Fruit fly (Drosophila melanogaster) S2 (cell line): ENCODE measurements around the gene ss.

Experiments
- CG8478 ChIP-seq: fragments of >200 bp; optimal IDR thresholded peaks from 2 replicates; lab custom pipeline; 2018
- CTCF ChIP-seq, 2 experiments: fragments of >200 bp; optimal IDR thresholded peaks; 2 replicates each; lab custom pipeline; 2018

The ss gene

DNA sequence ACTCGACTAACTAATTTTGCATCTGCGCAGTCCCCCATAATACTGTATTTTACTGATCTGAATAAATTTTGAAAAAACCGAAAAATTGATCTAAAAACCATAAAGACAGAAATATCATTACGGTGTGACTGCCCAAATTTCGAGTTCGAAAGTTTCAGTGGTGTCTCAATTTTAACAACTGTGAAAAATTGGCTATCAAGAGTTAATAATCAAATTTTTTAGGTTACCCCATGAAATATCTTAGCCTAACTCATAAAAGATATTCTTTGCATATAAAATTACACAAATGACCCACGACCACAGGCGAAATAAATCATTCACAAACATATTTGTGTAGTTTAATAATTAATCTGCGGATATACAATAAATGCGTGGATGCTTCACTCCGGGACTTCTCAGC is 43.5 kb downstream of the ss start, which contains the start of gene CG42446:
Gene CG42446 (minus strand): TSS at position 101 of the 400 bp plus-strand sequence.
- no peak for TF ChIP-seq CTCF (optimal IDR thresholded peaks at IDR 0.05; lab: Kevin White, UChicago)

DNA sequence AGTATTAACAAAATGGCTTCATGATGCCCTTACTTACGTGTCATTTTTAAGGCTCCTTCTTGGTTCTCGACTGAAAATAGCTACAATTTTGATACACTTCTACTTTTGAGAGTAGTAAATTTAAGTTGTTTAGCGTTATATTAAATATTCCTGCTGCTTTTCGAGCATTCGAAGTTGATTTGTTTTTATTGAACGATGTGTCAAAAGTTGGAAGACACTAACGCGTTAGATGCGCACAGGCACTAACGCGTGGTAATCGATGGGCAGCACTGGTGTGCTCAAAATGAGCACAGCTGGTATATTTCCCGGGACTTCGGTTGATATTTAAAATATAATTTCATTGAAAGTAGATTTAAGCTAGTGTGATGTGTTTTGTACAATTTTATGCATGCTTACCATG is 44.4 kb downstream of the ss start, which contains the start of gene CG17931:
Gene CG17931 (minus strand): TSS at position 369 of the 400 bp plus-strand sequence.
- TF ChIP-seq CTCF (optimal IDR thresholded peaks at IDR 0.05; lab: Kevin White, UChicago) (peak in 1 of 2 experiments; percentile 16), CG8478 (no peak)

DNA sequence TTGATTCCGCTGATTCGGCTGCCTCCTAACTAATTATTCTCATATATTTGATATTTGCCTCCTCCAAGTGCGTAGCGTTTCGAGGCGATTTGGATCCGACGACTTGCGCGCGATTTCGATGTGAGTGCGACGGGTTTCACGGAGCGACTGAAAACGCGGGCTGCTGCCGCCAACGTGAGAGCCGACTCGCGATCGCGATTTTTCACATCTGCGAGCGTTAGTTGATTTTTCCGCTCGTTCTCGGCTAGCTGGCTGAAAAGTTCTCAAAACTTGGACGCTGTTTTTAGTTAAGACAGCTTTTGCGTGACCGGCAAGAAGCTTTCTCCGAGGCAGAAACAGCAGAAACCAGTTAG is 46.7 kb downstream of the ss start, which contains the start of gene CG10311:
Gene CG10311 (minus strand): TSS at position 153 of the 353 bp plus-strand sequence.
- TF ChIP-seq CTCF (optimal IDR thresholded peaks at IDR 0.05; lab: Kevin White, UChicago) (no peak), CG8478 (no peak)

DNA sequence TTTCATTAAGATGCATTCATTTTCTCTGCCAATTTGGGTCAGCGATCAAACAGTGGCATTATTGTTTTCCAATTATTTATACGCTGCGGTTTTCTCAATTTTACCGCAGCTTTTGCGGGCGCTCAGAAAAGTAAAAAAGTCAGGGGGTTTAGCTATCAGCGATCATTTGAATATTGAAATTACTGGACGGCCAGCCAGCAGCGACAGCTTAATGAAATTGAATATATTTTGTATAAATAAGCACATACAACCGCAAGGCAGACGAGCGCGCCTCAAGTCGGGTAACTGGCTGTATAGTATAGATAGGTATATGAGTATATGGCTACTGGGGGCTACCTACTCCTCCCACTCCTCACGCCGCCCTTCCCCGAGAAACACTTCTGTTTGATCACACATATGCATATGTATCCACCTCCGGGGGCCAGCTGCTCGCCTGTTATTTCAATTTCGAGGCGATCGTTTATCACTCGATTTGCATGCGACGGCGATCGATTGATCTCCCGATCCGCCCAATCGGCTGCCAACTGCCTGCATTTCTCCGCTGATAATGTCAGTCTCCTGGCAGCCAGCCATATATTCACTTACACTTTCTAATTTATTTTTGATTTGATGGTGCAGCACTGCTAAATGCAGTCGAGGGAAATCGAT is 47.2 kb downstream of the ss start:
- no peak for TF ChIP-seq CTCF (optimal IDR thresholded peaks at IDR 0.05; lab: Kevin White, UChicago)
- no peak for TF ChIP-seq CG8478

DNA sequence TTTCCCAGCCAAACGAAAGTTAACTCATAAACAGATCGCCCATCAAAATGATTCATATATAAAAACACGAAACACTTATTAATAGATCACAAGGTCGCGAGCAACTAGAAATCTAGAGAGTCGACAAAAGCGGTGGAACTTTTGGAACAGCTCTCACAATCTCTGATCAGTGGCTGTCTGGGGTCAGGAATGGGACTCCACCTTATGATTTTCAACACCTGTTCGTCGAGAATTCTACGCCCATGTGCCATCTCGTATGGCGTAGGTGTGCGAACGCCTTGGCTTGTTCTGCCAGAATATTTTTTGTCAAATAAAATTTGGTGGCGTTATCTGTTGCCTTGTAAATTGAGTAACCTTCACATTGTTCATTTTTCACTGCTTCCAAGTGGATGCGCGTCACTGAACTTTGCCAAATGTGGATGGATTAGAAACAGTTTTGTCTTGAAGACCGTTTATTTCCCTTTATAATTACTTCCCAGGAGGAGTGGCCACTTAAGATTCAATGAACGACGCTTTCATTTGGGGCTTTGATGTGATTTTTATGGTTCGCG is 48.0 kb downstream of the ss start:
- no peak for TF ChIP-seq CTCF (optimal IDR thresholded peaks at IDR 0.05; lab: Kevin White, UChicago)
- TF ChIP-seq CG8478 = no peak

DNA sequence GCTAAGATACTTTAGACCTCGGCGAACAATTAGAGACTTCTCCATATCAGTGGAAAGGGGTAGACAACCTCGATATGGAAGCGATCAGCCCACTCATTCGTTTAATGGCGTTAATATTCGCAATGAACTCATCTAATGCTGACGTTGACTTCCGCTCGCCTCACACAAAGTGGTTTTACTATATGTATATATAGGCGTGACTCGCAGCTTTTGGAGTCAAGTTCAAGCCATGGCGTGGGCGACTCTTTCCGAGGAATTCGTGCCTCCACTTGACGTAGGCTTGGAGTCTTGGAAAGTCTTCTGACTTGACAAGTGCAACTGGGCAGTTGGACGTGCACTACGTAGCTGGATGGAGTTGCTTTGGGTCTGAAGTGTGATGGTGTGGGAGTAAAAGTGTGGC is 49.8 kb downstream of the ss start:
- no peak for TF ChIP-seq CG8478
- no peak for TF ChIP-seq CTCF (optimal IDR thresholded peaks at IDR 0.05; lab: Kevin White, UChicago)

DNA sequence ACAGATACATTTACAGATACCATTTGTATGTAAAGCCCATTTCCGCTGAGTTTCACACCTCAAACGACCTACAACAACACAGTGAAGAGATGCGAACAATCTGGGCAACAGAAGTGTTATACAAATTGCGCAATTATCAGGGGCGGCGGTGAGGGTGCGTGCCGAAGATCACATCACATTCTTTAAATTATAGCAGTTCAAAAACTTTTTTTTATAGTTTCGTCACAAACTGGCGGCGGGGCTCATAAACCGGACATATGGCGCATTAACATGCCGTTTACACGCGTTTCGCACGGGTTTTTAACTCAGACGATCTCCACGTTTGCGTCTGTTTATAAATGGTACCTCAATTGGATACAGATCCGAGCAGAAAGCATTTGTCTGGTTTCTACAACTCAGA is 50.3 kb downstream of the ss start:
- TF ChIP-seq CTCF (optimal IDR thresholded peaks at IDR 0.05; lab: Kevin White, UChicago) (no peak), CG8478 (no peak)

DNA sequence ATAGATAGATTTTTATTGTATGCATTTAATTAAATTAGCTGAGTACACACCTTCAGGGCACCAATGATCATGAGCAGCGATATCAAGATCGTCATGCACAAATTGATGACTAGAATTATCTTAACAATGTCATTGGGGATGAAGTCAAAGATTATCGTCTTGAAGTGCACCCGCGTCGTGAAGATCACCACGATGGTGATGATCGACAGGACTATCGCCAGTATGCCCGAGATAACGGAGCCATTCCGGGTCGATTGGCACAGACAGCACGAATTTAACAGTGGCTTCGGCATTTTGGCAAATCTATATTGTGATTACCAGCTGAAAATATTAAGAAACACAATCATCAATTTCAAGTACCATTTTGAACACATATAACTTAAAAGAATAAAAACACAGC is 51.5 kb downstream of the ss start:
- TF ChIP-seq CG8478 (no peak), CTCF (optimal IDR thresholded peaks at IDR 0.05; lab: Kevin White, UChicago) (no peak)

DNA sequence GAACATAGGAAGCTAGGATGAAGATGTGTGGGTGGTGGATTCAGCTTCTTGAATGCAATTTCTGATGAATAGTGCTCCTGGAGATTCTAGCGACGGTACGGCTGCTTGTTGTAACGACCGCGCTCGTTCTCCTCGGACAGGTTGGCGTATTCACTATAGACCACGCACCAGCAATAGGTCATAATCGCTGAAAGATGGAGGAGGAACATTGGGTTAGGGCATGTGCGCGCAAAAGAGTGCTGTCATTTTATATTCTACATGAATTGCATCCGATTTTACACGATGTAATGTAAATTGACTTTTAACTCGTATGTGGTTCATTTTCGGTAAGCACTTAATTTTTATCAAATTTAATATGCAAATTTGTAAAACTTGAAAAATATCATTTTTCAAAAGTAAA is 52.4 kb downstream of the ss start:
- TF ChIP-seq CTCF (optimal IDR thresholded peaks at IDR 0.05; lab: Kevin White, UChicago) = peak; percentile 83 to 87
- no peak for TF ChIP-seq CG8478

DNA sequence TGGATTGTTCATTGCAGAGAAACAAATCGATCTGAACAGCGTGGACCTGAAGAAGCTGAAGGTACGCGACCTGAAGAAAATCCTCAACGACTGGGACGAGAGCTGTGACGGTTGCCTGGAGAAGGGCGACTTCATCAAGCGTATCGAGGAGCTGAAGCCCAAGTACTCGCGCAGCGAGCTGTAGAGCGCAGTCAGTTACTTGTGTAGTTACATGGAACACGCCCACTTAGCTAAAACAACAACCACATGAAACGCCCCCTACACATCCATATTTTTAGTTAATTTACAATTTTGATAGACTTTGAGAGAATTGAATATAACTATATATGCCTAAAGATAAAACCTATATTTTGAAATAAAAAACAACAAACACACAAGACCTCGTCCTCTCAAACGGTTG is 53.1 kb downstream of the ss start:
- TF ChIP-seq CG8478 = no peak
- peak; percentile 25 to 57 for TF ChIP-seq CTCF (optimal IDR thresholded peaks at IDR 0.05; lab: Kevin White, UChicago)

DNA sequence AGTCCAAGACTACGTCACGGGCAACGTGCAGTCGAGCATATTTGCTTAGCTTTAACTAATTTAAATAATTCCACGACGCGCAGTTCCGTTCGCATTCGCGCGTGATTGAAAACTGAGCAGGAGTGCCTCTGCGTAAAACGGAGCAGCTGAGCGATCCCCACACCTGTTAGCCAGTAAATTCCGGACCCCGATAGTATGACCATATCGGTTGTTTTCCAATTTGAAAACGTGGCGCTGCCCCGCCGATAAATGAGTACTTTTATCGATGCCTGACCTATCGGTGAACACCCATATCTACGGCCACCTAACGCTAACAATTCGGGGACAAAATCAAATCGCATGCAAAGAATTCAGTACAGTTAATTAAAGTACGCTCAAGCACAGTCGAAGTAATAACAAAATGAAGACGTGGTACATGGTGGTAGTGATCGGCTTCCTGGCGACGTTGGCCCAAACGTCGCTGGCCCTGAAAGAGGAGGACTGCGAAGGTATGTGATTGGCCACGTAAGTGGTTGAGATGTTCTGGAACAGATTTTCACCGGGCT is 54.3 kb downstream of the ss start, which contains the start of the genes CG14879 and Manf:
Gene CG14879 (minus strand): TSS at position 116 of the 545 bp plus-strand sequence.
Gene Manf (plus strand): TSS at position 294 of the 545 bp plus-strand sequence.
- TF ChIP-seq CG8478 (no peak), CTCF (optimal IDR thresholded peaks at IDR 0.05; lab: Kevin White, UChicago) (peak; percentile 24 to 38)

DNA sequence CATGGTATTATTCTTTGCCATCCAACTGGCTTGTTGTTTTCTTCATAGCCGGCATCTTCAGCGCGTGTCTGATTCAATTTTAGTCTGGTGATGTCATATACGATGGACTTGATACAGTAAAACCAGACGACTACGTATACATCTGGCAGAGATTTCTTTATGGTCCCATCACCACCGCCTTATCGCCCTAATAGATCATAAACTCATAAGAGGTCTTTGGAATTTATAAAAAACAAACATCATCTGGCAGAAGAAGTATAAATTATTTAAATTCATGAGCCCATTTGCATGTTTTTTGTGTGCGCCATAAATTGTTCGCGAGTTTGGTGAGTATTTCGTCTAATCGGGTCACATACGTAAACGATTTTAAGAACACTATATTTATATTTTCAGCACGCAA is 55.2 kb downstream of the ss start:
- TF ChIP-seq CG8478 (no peak), CTCF (optimal IDR thresholded peaks at IDR 0.05; lab: Kevin White, UChicago) (no peak)

DNA sequence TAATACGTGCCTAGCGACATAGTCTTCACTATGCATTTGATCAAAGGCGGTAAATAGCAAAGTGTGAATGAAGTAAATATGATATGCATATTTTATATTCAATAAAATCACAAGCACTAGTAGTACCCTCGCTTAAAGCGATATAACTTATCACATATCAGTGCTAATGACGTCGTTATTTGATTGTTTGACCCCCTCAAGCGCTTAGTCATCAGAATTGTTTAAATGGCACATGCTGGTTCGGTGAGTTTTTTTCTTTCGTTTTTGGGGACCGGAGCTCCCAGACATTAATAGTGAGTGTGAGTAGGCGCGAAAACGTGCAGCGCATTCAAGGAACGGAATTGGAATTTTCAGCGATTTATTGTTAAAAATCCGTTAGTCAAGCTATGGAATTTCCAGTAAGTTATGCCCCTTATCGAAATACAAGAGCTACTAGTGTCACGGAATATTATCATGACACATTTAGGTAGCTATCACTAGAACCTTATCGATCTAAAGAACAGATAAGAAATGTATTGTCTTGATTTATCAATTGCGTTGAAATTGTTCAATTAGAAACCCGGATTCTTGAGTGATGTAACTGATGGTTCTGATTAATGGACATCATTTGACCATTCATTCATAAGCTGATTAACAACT is 55.7 kb downstream of the ss start:
- TF ChIP-seq CTCF (optimal IDR thresholded peaks at IDR 0.05; lab: Kevin White, UChicago) (no peak), CG8478 (no peak)

DNA sequence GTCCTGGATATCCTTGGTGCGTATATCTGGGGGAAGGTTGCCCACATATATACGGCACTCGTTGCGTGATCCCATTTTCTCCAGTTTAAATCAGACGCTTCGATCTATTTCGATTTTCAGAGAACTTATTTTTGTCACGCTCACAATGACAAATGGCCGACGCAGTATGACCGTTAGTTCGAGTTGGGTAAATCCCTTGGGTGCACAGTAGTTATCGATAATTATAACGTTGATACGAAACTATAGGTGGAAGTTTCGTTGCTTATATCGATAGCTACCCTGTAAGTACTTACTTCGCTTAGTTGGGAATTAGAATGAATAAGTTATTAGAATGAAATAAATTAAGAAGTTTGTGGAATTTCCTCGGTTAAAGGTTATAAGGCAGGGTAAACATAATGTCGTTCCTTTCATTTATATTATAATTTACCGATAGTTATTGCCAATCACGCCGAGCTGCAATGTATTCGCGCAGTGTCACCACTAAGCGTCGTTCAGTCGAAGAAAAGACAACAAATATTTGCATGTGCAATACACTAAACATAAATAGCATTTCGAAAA is 61.6 kb downstream of the ss start, which contains the start of the genes SF2 and pad:
Gene SF2 (minus strand): TSS at position 172 of the 558 bp plus-strand sequence.
Gene pad (plus strand): TSS at position 502 of the 558 bp plus-strand sequence.
- TF ChIP-seq CG8478 = no peak
- no peak for TF ChIP-seq CTCF (optimal IDR thresholded peaks at IDR 0.05; lab: Kevin White, UChicago)

DNA sequence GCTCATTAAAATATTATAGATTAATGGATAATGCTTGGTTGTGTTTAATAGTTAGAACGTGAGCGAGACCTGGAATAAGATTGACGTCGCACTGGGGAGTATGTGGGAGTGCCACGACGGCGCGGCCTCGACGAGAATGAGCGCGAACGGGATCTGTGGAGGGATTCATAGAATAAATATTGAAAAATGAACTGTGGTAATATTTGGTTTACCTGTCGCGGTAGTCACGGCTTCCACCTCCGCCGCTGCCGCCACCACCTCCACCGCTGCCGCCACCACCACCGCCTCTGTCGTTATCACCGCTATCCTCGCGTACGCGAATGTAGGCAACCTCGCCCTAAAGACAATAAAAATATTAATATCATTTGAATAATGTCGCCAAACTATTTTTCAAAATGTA is 62.9 kb downstream of the ss start:
- no peak for TF ChIP-seq CTCF (optimal IDR thresholded peaks at IDR 0.05; lab: Kevin White, UChicago)
- no peak for TF ChIP-seq CG8478
